Worm (Caenorhabditis elegans) whole organism, early embryonic: ENCODE results near the gene W01B6.3.

Experiments
- ama-1 ChIP-seq: fragments of 150-350 bp; optimal IDR thresholded peaks from 2 replicates; lab custom pipeline; 2014
- ceh-13 ChIP-seq: fragments of 200-800 bp; sonication (Bioruptor generic); optimal IDR thresholded peaks from 2 replicates; lab custom pipeline; 2018; ENCODE audit warnings: mild to moderate bottlenecking, missing genetic modification characterization, missing compliant biosample characterization
- flt-1 ChIP-seq: fragments of 200-800 bp; sonication (Bioruptor generic); IDR thresholded peaks from 2 replicates; pipeline ENCODE4 v1.3.6; 2022; ENCODE audit warnings: missing genetic modification characterization, missing compliant biosample characterization
- hmg-4 ChIP-seq: fragments of 200-800 bp; sonication (Bioruptor generic); optimal IDR thresholded peaks from 2 replicates; lab custom pipeline; 2018; ENCODE audit warnings: mild to moderate bottlenecking, missing genetic modification characterization, missing compliant biosample characterization
- hnd-1 ChIP-seq: sonication (generic microtip); optimal IDR thresholded peaks from 2 replicates; lab custom pipeline; 2016; ENCODE audit warnings: missing genetic modification characterization, missing compliant biosample characterization
- tbx-11 ChIP-seq: fragments of 200-800 bp; sonication (Bioruptor generic); IDR thresholded peaks from 2 replicates; pipeline ENCODE4 v1.3.6; 2022; ENCODE audit warnings: missing genetic modification characterization, missing compliant biosample characterization
- tra-4 ChIP-seq: sonication (generic microtip); optimal IDR thresholded peaks from 2 replicates; lab custom pipeline; 2017; ENCODE audit warnings: missing genetic modification characterization, missing compliant biosample characterization

- TF ChIP-seq flt-1 = no peak
- TF ChIP-seq tra-4 (tag; lab: Kevin White, UChicago) = no peak
- TF ChIP-seq tbx-11 (GFP tag; lab: Robert Waterston, UW) = no peak
- no peak for TF ChIP-seq ama-1 (lab: Kevin White, UChicago)
- no peak for TF ChIP-seq hnd-1 (tag; lab: Kevin White, UChicago)
- no peak for TF ChIP-seq ceh-13
- TF ChIP-seq hmg-4 (GFP tag; lab: Kevin White, UChicago) = no peak
Measured at ce11 chrIV:10063941-10064340, 8.5 kb downstream of the W01B6.3 start.
